Worm (Caenorhabditis elegans): Measurements from ENCODE around the gene Y116A8C.467.

DNA sequence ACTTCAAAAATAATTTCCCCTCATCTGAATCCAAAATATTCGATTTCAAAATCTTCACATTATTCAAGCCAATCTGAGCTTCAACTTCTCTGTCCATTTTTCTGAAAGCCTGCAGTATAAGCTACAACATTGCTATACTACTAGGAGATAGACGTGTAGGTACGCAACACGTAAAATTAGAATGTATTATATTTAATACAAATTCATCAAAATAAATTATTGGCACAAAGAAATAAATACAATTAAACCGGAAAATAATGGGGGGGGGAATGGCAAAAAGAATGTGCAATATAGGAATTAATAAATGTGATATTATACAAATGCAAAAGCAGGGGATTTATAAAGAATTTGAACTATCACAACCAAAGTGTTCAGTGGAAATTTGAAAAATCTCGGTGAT, 15.0 kb upstream of the Y116A8C.467 start, which contains the start of gene Y116A8C.25:
- no peak for TF ChIP-seq nhr-11 (tag; optimal IDR thresholded peaks at IDR 0.05)
- TF ChIP-seq egl-27 (tag; optimal IDR thresholded peaks at IDR 0.05): no peak
- TF ChIP-seq ZK546.5 (tag; optimal IDR thresholded peaks at IDR 0.05): no peak
- no peak for TF ChIP-seq ceh-82 (tag; optimal IDR thresholded peaks at IDR 0.05)
- no peak for TF ChIP-seq ztf-11 (tag; optimal IDR thresholded peaks at IDR 0.05)
- no peak for TF ChIP-seq skn-1 (tag; optimal IDR thresholded peaks at IDR 0.05)
- TF ChIP-seq elt-1 (tag; optimal IDR thresholded peaks at IDR 0.05): no peak
- no peak for TF ChIP-seq snpc-4 (tag; optimal IDR thresholded peaks at IDR 0.05)

Measured in whole organism, L2 larva.